In the genomic region with DNA sequence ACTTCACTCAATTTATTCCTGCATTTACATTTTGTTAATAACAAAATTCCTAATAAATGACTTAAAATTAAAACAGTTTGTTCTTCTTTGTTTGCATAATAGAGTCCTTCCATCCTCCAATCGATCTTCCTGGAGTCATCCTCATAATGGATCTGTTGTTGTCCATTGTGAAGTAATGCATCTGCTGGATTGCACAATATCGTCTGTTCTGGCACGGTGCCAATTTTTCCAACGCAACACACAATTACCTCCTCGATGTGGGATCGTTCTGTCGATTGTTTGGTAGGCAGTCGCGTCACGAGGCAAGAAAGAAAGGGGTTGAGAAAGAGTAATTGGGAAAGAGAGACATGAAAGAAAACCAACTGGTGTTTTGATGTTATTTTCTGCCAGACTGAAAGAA, we compare ENCODE assay signal across 5 worm cellular contexts.
TF ChIP-seq lines count a peak whose summit lies in the region.

No protein-coding gene starts in this region.

TF ChIP-seq in whole organism, L1 larva, 84 proteins besides CTCF, POLR2A, EP300 and RAD21 (continues in another document):
- TF ChIP-seq nhr-28 (tag; optimal IDR thresholded peaks at IDR 0.05; lab: Kevin White, UChicago) = no peak
- no peak for TF ChIP-seq nhr-84 (tag; optimal IDR thresholded peaks at IDR 0.05; lab: Kevin White, UChicago)
- TF ChIP-seq aly-2 (tag; optimal IDR thresholded peaks at IDR 0.05; lab: Kevin White, UChicago) = no peak
- no peak for TF ChIP-seq nhr-77 (tag; optimal IDR thresholded peaks at IDR 0.05; lab: Kevin White, UChicago)
- TF ChIP-seq xbp-1 (tag; optimal IDR thresholded peaks at IDR 0.05; lab: Kevin White, UChicago) = peak; percentile 13
- peak; percentile 65 for TF ChIP-seq blmp-1 (tag; optimal IDR thresholded peaks at IDR 0.05; lab: Kevin White, UChicago)
- TF ChIP-seq pqm-1 (tag; optimal IDR thresholded peaks at IDR 0.05; lab: Kevin White, UChicago) = no peak
- TF ChIP-seq nhr-20 (tag; optimal IDR thresholded peaks at IDR 0.05; lab: Kevin White, UChicago) = peak; percentile 28
- no peak for TF ChIP-seq ceh-8 (GFP tag; optimal IDR thresholded peaks at IDR 0.05; lab: Kevin White, UChicago)
- TF ChIP-seq unc-98 (GFP tag; IDR thresholded peaks at IDR 0.05; lab: Robert Waterston, UW) = no peak
- no peak for TF ChIP-seq fkh-10 (GFP tag; optimal IDR thresholded peaks at IDR 0.05; lab: Kevin White, UChicago)
- no peak for TF ChIP-seq F16B12.6 (tag; optimal IDR thresholded peaks at IDR 0.05; lab: Kevin White, UChicago)
- no peak for TF ChIP-seq nhr-12 (tag; optimal IDR thresholded peaks at IDR 0.05; lab: Kevin White, UChicago)
- TF ChIP-seq lin-13 (GFP tag; optimal IDR thresholded peaks at IDR 0.05; lab: Kevin White, UChicago) = no peak
- no peak for TF ChIP-seq alr-1 (tag; optimal IDR thresholded peaks at IDR 0.05; lab: Kevin White, UChicago; ENCODE audit: borderline replicate concordance)
- TF ChIP-seq elt-3 (tag; optimal IDR thresholded peaks at IDR 0.05; lab: Kevin White, UChicago) = no peak
- no peak for TF ChIP-seq grh-1 (GFP tag; IDR thresholded peaks at IDR 0.05; lab: Robert Waterston, UW)
- TF ChIP-seq hlh-4 (tag; optimal IDR thresholded peaks at IDR 0.05; lab: Kevin White, UChicago) = no peak

TF ChIP-seq in whole organism, L3 larva, 47 proteins besides CTCF, POLR2A, EP300 and RAD21:
- TF ChIP-seq lin-39 (tag; optimal IDR thresholded peaks at IDR 0.05; lab: Kevin White, UChicago) (peak; percentile 32), nhr-76 (tag; optimal IDR thresholded peaks at IDR 0.05; lab: Kevin White, UChicago) (no peak), pha-4 (tag; optimal IDR thresholded peaks at IDR 0.05; lab: Kevin White, UChicago) (peak; percentile 25), egl-5 (tag; optimal IDR thresholded peaks at IDR 0.05; lab: Kevin White, UChicago) (peak; percentile 52)

TF ChIP-seq in whole organism, early embryonic, 17 proteins besides CTCF, POLR2A, EP300 and RAD21:
- TF ChIP-seq tbx-37 (GFP tag; conservative IDR thresholded peaks at IDR 0.05; lab: Robert Waterston, UW) = no peak
- no peak for TF ChIP-seq hnd-1 (tag; optimal IDR thresholded peaks at IDR 0.05; lab: Kevin White, UChicago)
- no peak for TF ChIP-seq ceh-13 (GFP tag; optimal IDR thresholded peaks at IDR 0.05; lab: Kevin White, UChicago)
- no peak for TF ChIP-seq B0310.2 (tag; optimal IDR thresholded peaks at IDR 0.05; lab: Kevin White, UChicago)
- peak; percentile 86 for TF ChIP-seq ama-1 (optimal IDR thresholded peaks at IDR 0.05; lab: Kevin White, UChicago)
- no peak for TF ChIP-seq hmg-4 (GFP tag; optimal IDR thresholded peaks at IDR 0.05; lab: Kevin White, UChicago)
- no peak for TF ChIP-seq tbx-11 (GFP tag; IDR thresholded peaks at IDR 0.05; lab: Robert Waterston, UW)
- no peak for TF ChIP-seq pes-1 (GFP tag; IDR thresholded peaks at IDR 0.05; lab: Robert Waterston, UW)
- 0 out of 2 replicates have a peak, but pooled peaks have one; percentile 16 for TF ChIP-seq sea-1 (GFP tag; conservative IDR thresholded peaks at IDR 0.05; lab: Robert Waterston, UW)
- TF ChIP-seq ceh-36 (tag; optimal IDR thresholded peaks at IDR 0.05; lab: Kevin White, UChicago) = no peak
- no peak for TF ChIP-seq aly-1 (tag; optimal IDR thresholded peaks at IDR 0.05; lab: Kevin White, UChicago)
- TF ChIP-seq scrt-1 (GFP tag; IDR thresholded peaks at IDR 0.05; lab: Robert Waterston, UW) = no peak
- TF ChIP-seq flt-1 (GFP tag; IDR thresholded peaks at IDR 0.05; lab: Robert Waterston, UW) = no peak
- TF ChIP-seq ets-7 (tag; optimal IDR thresholded peaks at IDR 0.05; lab: Kevin White, UChicago) = no peak
- no peak for TF ChIP-seq hmbx-1 (tag; optimal IDR thresholded peaks at IDR 0.05; lab: Kevin White, UChicago)
- no peak for TF ChIP-seq F13C5.2 (tag; optimal IDR thresholded peaks at IDR 0.05; lab: Kevin White, UChicago)
- TF ChIP-seq tra-4 (tag; optimal IDR thresholded peaks at IDR 0.05; lab: Kevin White, UChicago) = no peak

TF ChIP-seq in whole organism, midembryonic, 9 proteins besides CTCF, POLR2A, EP300 and RAD21:
- TF ChIP-seq ztf-23 (GFP tag; IDR thresholded peaks at IDR 0.05; lab: Robert Waterston, UW) (no peak), flt-1 (GFP tag; IDR thresholded peaks at IDR 0.05; lab: Robert Waterston, UW) (0 out of 2 replicates have a peak, but pooled peaks have one; percentile 22)

TF ChIP-seq in whole organism, young adult, 124 proteins besides CTCF, POLR2A, EP300 and RAD21:
- TF ChIP-seq unc-130 (GFP tag; optimal IDR thresholded peaks at IDR 0.05; lab: Kevin White, UChicago) (no peak), athp-1 (tag; optimal IDR thresholded peaks at IDR 0.05; lab: Kevin White, UChicago) (no peak), sdz-38 (tag; optimal IDR thresholded peaks at IDR 0.05; lab: Kevin White, UChicago) (no peak), nhr-27 (tag; optimal IDR thresholded peaks at IDR 0.05; lab: Kevin White, UChicago) (no peak), ceh-27 (GFP tag; optimal IDR thresholded peaks at IDR 0.05; lab: Kevin White, UChicago) (peak; percentile 47), K12H6.12 (tag; optimal IDR thresholded peaks at IDR 0.05; lab: Kevin White, UChicago) (peak; percentile 54), ztf-6 (GFP tag; IDR thresholded peaks at IDR 0.05; lab: Robert Waterston, UW) (no peak)
